Worm (Caenorhabditis elegans) whole organism, L1 larva: Measurements from ENCODE around the gene rsd-3.
A peak's percentile ranks its signal among the peaks of the same experiment; 100 is the strongest.

ENCODE experiments used
- C34B4.2 ChIP-seq: sonication (generic microtip); optimal IDR thresholded peaks from 2 replicates; lab custom pipeline; 2017; ENCODE audit warnings: mild to moderate bottlenecking, missing genetic modification characterization, missing compliant biosample characterization
- ceh-82 ChIP-seq, 3 experiments: fragments of 150-350 bp in 1 of 3; sonication (generic microtip) in 2 of 3; optimal IDR thresholded peaks; 2 replicates each; lab custom pipeline; 2014 to 2017; ENCODE audit warnings: missing biosample characterization in 3 of 3, missing genetic modification characterization in 3 of 3
- efl-1 ChIP-seq, 4 experiments: fragments of 150-350 bp; optimal IDR thresholded peaks in 3 of 4; peaks in 1 of 4; 1 replicate in 1 of 4; 2 replicates in 3 of 4; lab custom pipeline; 2014; ENCODE audit warnings: missing biosample characterization in 2 of 4, missing genetic modification characterization in 2 of 4, missing genetic modification reagents in 2 of 4
- efl-3 ChIP-seq: fragments of 200-800 bp; sonication (Bioruptor generic); optimal IDR thresholded peaks from 2 replicates; lab custom pipeline; 2018; ENCODE audit warnings: mild to moderate bottlenecking, missing genetic modification characterization, missing compliant biosample characterization
- egl-27 ChIP-seq, 2 experiments: fragments of 150-350 bp in 1 of 2; sonication (generic microtip); optimal IDR thresholded peaks; 3 replicates each; lab custom pipeline; 2017 to 2018; ENCODE audit warnings: missing biosample characterization in 2 of 2, missing genetic modification characterization in 2 of 2, missing genetic modification reagents in 2 of 2
- ets-5 ChIP-seq: fragments of 200-800 bp; sonication (Bioruptor generic); IDR thresholded peaks from 2 replicates; pipeline ENCODE4 v1.3.6; 2022; ENCODE audit warnings: missing genetic modification characterization, missing compliant biosample characterization
- fkh-4 ChIP-seq: sonication (generic microtip); optimal IDR thresholded peaks from 2 replicates; lab custom pipeline; 2016; ENCODE audit warnings: missing compliant biosample characterization, missing genetic modification characterization, borderline replicate concordance
- fkh-8 ChIP-seq: sonication (generic microtip); optimal IDR thresholded peaks from 2 replicates; lab custom pipeline; 2016; ENCODE audit warnings: mild to moderate bottlenecking, missing genetic modification characterization, missing compliant biosample characterization
- fos-1 ChIP-seq: fragments of 150-350 bp; optimal IDR thresholded peaks from 2 replicates; lab custom pipeline; 2014; ENCODE audit warnings: missing biosample characterization, missing genetic modification characterization
- irx-1 ChIP-seq: sonication (generic microtip); optimal IDR thresholded peaks from 2 replicates; lab custom pipeline; 2016; ENCODE audit warnings: missing genetic modification characterization, missing compliant biosample characterization
- jun-1 ChIP-seq: fragments of 150-350 bp; optimal IDR thresholded peaks from 2 replicates; lab custom pipeline; 2014; ENCODE audit warnings: missing biosample characterization, missing genetic modification reagents, missing genetic modification characterization
- lin-35 ChIP-seq, 2 experiments: fragments of 150-350 bp; optimal IDR thresholded peaks; 2 replicates each; lab custom pipeline; 2014; ENCODE audit warnings: missing biosample characterization in 2 of 2, missing genetic modification characterization in 2 of 2, missing genetic modification reagents in 2 of 2
- lir-3 ChIP-seq: sonication (generic microtip); optimal IDR thresholded peaks from 2 replicates; lab custom pipeline; 2016; ENCODE audit warnings: mild to moderate bottlenecking, missing genetic modification characterization, moderate library complexity, missing compliant biosample characterization; ENCODE audit not compliant: poor library complexity
- lsy-2 ChIP-seq, 2 experiments: fragments of 150-350 bp; optimal IDR thresholded peaks; 2 replicates each; lab custom pipeline; 2014; ENCODE audit warnings: missing biosample characterization in 2 of 2, missing genetic modification characterization in 2 of 2
- mab-9 ChIP-seq: fragments of 200-800 bp; sonication (Bioruptor generic); IDR thresholded peaks from 2 replicates; pipeline ENCODE4 v1.3.6; 2022; ENCODE audit warnings: missing genetic modification reagents, missing genetic modification characterization, missing compliant biosample characterization
- mep-1 ChIP-seq: fragments of 150-350 bp; optimal IDR thresholded peaks from 2 replicates; lab custom pipeline; 2014; ENCODE audit warnings: missing biosample characterization, missing genetic modification characterization
- nhr-11 ChIP-seq: fragments of 150-350 bp; optimal IDR thresholded peaks from 2 replicates; lab custom pipeline; 2014; ENCODE audit warnings: missing biosample characterization, missing genetic modification characterization
- nhr-12 ChIP-seq: sonication (generic microtip); optimal IDR thresholded peaks from 2 replicates; lab custom pipeline; 2017; ENCODE audit warnings: missing biosample characterization, missing genetic modification characterization
- nhr-20 ChIP-seq: sonication (generic microtip); optimal IDR thresholded peaks from 2 replicates; lab custom pipeline; 2016; ENCODE audit warnings: mild to moderate bottlenecking, missing genetic modification characterization, missing compliant biosample characterization
- nhr-71 ChIP-seq: sonication (generic microtip); optimal IDR thresholded peaks from 2 replicates; lab custom pipeline; 2016; ENCODE audit warnings: mild to moderate bottlenecking, missing genetic modification characterization, moderate library complexity, missing compliant biosample characterization
- nhr-84 ChIP-seq: sonication (generic microtip); optimal IDR thresholded peaks from 2 replicates; lab custom pipeline; 2017; ENCODE audit warnings: missing biosample characterization, missing genetic modification characterization
- pag-3 ChIP-seq: sonication (generic microtip); optimal IDR thresholded peaks from 2 replicates; lab custom pipeline; 2017; ENCODE audit warnings: missing genetic modification characterization, mild to moderate bottlenecking, missing compliant biosample characterization, antibody characterized with exemption, borderline replicate concordance; ENCODE audit not compliant: insufficient read depth
- pax-3 ChIP-seq: fragments of 200-800 bp; sonication (Bioruptor generic); optimal IDR thresholded peaks from 2 replicates; lab custom pipeline; 2018; ENCODE audit warnings: mild to moderate bottlenecking, missing genetic modification characterization, moderate library complexity, missing compliant biosample characterization
- rnt-1 ChIP-seq: sonication (generic microtip); optimal IDR thresholded peaks from 2 replicates; lab custom pipeline; 2016; ENCODE audit warnings: mild to moderate bottlenecking, missing genetic modification characterization, moderate library complexity, missing compliant biosample characterization
- skn-1 ChIP-seq: fragments of 150-350 bp; optimal IDR thresholded peaks from 2 replicates; lab custom pipeline; 2014; ENCODE audit warnings: missing biosample characterization, missing genetic modification characterization
- snu-23 ChIP-seq: sonication (generic microtip); optimal IDR thresholded peaks from 2 replicates; lab custom pipeline; 2016; ENCODE audit warnings: missing genetic modification characterization, missing compliant biosample characterization
- sptf-1 ChIP-seq: fragments of 150-350 bp; optimal IDR thresholded peaks from 2 replicates; lab custom pipeline; 2014; ENCODE audit warnings: missing biosample characterization, missing genetic modification characterization
- tlp-1 ChIP-seq: fragments of 150-350 bp; optimal IDR thresholded peaks from 2 replicates; lab custom pipeline; 2014; ENCODE audit warnings: missing biosample characterization, missing genetic modification characterization
- unc-30 ChIP-seq: sonication (generic microtip); optimal IDR thresholded peaks from 2 replicates; lab custom pipeline; 2017; ENCODE audit warnings: missing biosample characterization, missing genetic modification characterization
- unc-62 ChIP-seq: fragments of 150-350 bp; optimal IDR thresholded peaks from 2 replicates; lab custom pipeline; 2014; ENCODE audit warnings: missing biosample characterization, missing genetic modification reagents, missing genetic modification characterization
- xbp-1 ChIP-seq: sonication (generic microtip); optimal IDR thresholded peaks from 2 replicates; lab custom pipeline; 2016; ENCODE audit warnings: missing genetic modification characterization, missing compliant biosample characterization
- zip-4 ChIP-seq: fragments of 200-800 bp; sonication (Bioruptor generic); optimal IDR thresholded peaks from 2 replicates; lab custom pipeline; 2018; ENCODE audit warnings: mild to moderate bottlenecking, missing genetic modification characterization, moderate library complexity, missing compliant biosample characterization
- ztf-11 ChIP-seq, 2 experiments: sonication (generic microtip); optimal IDR thresholded peaks; 2 replicates each; lab custom pipeline; 2016 to 2017; ENCODE audit warnings: missing genetic modification characterization in 2 of 2, missing biosample characterization in 1 of 2, missing compliant biosample characterization in 1 of 2

Gene rsd-3

DNA sequence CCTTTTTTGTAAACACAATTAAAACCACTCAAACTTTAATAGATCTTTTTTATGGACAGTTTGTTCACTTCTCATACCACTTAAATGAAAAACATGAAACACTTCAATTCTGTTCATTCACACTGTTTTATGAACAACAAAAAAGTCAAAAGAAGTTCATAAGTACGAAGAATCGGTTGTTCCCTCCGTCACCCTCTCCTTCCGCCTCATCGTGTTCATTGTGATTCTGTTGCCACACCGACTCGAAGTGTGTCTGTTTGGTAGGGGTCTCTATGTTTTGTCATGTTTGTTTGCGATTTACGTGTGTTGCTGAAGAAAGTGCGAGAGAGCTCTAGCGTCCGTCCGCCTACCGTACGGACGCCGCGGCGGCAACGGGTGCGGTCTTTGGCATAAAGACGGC lies 39.5 kb upstream of the rsd-3 start, which contains the start of gene lact-7:
Gene lact-7 (plus strand): TSS at position 301 of the 400 bp plus-strand sequence.
- TF ChIP-seq nhr-12 (tag; lab: Kevin White, UChicago) (no peak), nhr-71 (tag; lab: Kevin White, UChicago) (no peak), mab-9 (GFP tag; lab: Robert Waterston, UW) (no peak), pag-3 (tag; lab: Kevin White, UChicago) (no peak), skn-1 (tag; lab: Kevin White, UChicago) (no peak), nhr-84 (tag; lab: Kevin White, UChicago) (no peak), pax-3 (tag; lab: Kevin White, UChicago) (no peak), lir-3 (no peak), ztf-11 (tag; optimal IDR thresholded peaks at IDR 0.05; lab: Kevin White, UChicago) (no peak)

DNA sequence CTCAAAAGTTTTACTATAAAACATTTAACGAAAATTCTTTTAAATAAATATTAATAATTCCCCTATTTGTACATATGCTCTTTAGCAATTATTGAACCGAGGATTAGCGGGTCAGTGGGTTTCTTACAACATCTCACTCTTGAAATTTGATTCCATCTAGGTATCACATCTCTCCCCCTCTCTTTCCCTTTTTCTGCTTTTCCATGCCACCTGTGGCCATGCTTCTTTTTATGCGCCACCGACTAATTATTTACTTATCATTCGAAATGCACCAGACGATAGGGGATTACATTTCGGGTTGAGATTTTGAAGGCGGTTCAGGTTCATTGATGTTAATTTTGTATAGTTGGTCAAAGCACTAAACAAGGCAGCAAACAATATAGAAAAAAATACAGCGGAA lies 32.4 kb upstream of the rsd-3 start:
- TF ChIP-seq efl-1 (optimal IDR thresholded peaks at IDR 0.05; lab: Kevin White, UChicago): no peak
- TF ChIP-seq efl-1 (GFP tag; optimal IDR thresholded peaks at IDR 0.05 in 1 of 2; lab: Kevin White, UChicago): peak in 1 of 2 experiments; percentile 59
- no peak for TF ChIP-seq rnt-1 (tag; lab: Kevin White, UChicago)

DNA sequence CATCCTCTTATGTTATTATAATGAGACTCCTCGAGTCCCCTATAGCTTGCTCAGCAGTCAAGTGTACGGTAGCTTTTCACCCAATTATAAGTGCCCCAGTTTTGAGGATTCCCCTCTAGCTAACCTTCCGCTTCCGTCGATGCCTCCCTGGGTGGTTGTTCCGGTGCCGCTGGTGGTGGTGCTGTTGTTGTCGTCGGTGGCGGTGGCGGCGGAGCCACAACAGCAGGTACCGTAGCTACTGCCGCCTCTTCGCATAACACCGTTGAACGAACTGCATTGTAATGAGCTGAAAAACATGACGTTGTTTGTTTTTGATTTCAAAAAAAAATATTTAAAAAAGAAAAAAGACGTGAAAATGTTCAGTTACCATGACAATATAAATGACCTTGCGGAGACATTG lies 31.9 kb upstream of the rsd-3 start:
- TF ChIP-seq fos-1 (tag; lab: Kevin White, UChicago) (no peak), zip-4 (no peak), ceh-82 (tag; optimal IDR thresholded peaks at IDR 0.05; lab: Kevin White, UChicago) (no peak), sptf-1 (tag; lab: Kevin White, UChicago) (no peak), tlp-1 (tag; lab: Kevin White, UChicago) (no peak), xbp-1 (tag; lab: Kevin White, UChicago) (no peak), C34B4.2 (no peak), irx-1 (no peak), egl-27 (tag; optimal IDR thresholded peaks at IDR 0.05; lab: Kevin White, UChicago) (no peak), fkh-4 (tag; lab: Kevin White, UChicago) (no peak), mab-9 (GFP tag; lab: Robert Waterston, UW) (no peak), jun-1 (tag; lab: Kevin White, UChicago) (no peak), snu-23 (GFP tag; lab: Kevin White, UChicago) (no peak), nhr-12 (tag; lab: Kevin White, UChicago) (no peak)

DNA sequence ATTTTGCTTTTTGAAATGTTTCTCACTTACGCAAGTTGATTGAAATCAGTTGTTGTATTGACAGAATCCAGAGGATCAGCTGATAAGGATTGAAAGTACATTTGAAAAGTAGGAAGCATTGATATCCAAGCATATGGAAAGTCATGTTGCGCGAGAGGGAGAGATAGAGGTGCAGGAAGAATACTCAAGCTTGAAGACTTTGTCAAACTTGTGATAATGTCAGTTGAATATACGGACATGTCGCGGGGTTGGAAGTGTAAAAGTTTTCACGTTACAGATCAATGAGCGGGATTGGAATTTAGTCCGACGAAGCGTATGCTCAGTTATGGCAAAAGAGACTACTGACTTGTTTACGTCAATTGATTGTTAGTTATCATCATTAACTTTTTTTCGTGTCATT lies 29.0 kb upstream of the rsd-3 start, which contains the start of gene ttx-3:
Gene ttx-3 (minus strand): TSS at position 101 of the 400 bp plus-strand sequence.
- no peak for TF ChIP-seq irx-1
- no peak for TF ChIP-seq efl-1 (optimal IDR thresholded peaks at IDR 0.05; lab: Kevin White, UChicago)
- peak in 1 of 2 experiments; percentile 29 for TF ChIP-seq efl-1 (GFP tag; optimal IDR thresholded peaks at IDR 0.05 in 1 of 2; lab: Kevin White, UChicago)
- TF ChIP-seq lir-3: no peak
- peak; percentile 26 for TF ChIP-seq fkh-8 (tag; lab: Kevin White, UChicago)

DNA sequence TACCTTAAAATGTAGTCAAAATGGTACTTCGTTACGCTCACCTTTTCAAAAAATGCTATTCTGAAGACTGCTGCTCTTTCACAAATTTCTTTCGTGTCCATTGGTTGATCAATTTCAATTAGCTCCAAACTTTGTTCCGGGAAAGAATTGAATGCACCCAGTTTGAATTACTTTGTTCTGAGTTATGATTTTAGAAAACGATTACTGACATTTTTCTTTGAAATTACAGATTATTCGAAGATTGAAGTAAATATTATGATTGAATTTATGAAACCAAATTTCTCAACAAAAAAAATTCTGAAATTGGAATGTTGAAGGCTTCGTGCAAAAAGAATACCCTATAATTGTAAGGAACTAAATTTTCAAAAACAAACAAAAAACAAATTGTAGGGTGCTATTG lies 14.1 kb upstream of the rsd-3 start, which contains the start of gene Y102F5A.1:
Gene Y102F5A.1 (minus strand): TSS at position 101 of the 400 bp plus-strand sequence.
- no peak for TF ChIP-seq lin-35 (GFP tag; optimal IDR thresholded peaks at IDR 0.05; lab: Kevin White, UChicago)
- no peak for TF ChIP-seq jun-1 (tag; lab: Kevin White, UChicago)
- no peak for TF ChIP-seq mep-1
- no peak for TF ChIP-seq nhr-11 (tag; lab: Kevin White, UChicago)
- TF ChIP-seq ztf-11 (tag; optimal IDR thresholded peaks at IDR 0.05; lab: Kevin White, UChicago): no peak
- no peak for TF ChIP-seq unc-62
- TF ChIP-seq efl-3 (GFP tag; lab: Kevin White, UChicago): no peak
- TF ChIP-seq lsy-2 (tag; optimal IDR thresholded peaks at IDR 0.05; lab: Kevin White, UChicago): no peak
- TF ChIP-seq sptf-1 (tag; lab: Kevin White, UChicago): no peak
- TF ChIP-seq ets-5 (GFP tag; lab: Robert Waterston, UW): no peak
- TF ChIP-seq unc-30 (tag; lab: Kevin White, UChicago): no peak
- TF ChIP-seq nhr-20 (tag; lab: Kevin White, UChicago): no peak
